Worm (Caenorhabditis elegans) whole organism, mixed stage, embryonic: Measurements from ENCODE around the gene C07B5.3.
A peak's percentile ranks its signal among the peaks of the same experiment; 100 is the strongest.

Experiments used
- M03D4.4 ChIP-seq: sonication (generic microtip); optimal IDR thresholded peaks from 2 replicates; lab custom pipeline; 2017; ENCODE audit warnings: mild to moderate bottlenecking, missing genetic modification characterization, missing compliant biosample characterization
- bed-3 ChIP-seq: fragments of 200-800 bp; sonication (Bioruptor generic); optimal IDR thresholded peaks from 3 replicates; lab custom pipeline; 2018; ENCODE audit warnings: mild to moderate bottlenecking, missing genetic modification characterization, moderate library complexity, missing compliant biosample characterization
- blmp-1 ChIP-seq: fragments of 150-350 bp; optimal IDR thresholded peaks from 2 replicates; lab custom pipeline; 2014; ENCODE audit warnings: missing biosample characterization, missing genetic modification characterization
- ceh-39 ChIP-seq: fragments of 150-350 bp; optimal IDR thresholded peaks from 2 replicates; lab custom pipeline; 2014; ENCODE audit warnings: missing biosample characterization, missing genetic modification characterization
- ceh-43 ChIP-seq: fragments of 200-800 bp; sonication (Bioruptor generic); optimal IDR thresholded peaks from 2 replicates; lab custom pipeline; 2018; ENCODE audit warnings: mild to moderate bottlenecking, missing genetic modification characterization, moderate library complexity, missing compliant biosample characterization
- ceh-83 ChIP-seq: fragments of 200-800 bp; sonication (Bioruptor generic); optimal IDR thresholded peaks from 2 replicates; lab custom pipeline; 2018; ENCODE audit warnings: mild to moderate bottlenecking, missing genetic modification characterization, missing compliant biosample characterization
- ces-1 ChIP-seq: fragments of 150-350 bp; optimal IDR thresholded peaks from 2 replicates; lab custom pipeline; 2014; ENCODE audit warnings: missing biosample characterization, missing genetic modification reagents, missing genetic modification characterization
- cnd-1 ChIP-seq: fragments of 200-800 bp; sonication (Bioruptor generic); optimal IDR thresholded peaks from 2 replicates; lab custom pipeline; 2018; ENCODE audit warnings: mild to moderate bottlenecking, missing genetic modification characterization, missing compliant biosample characterization
- drap-1 ChIP-seq: fragments of 200-800 bp; sonication (Bioruptor generic); optimal IDR thresholded peaks from 3 replicates; lab custom pipeline; 2018; ENCODE audit warnings: mild to moderate bottlenecking, missing genetic modification characterization, missing compliant biosample characterization
- elt-1 ChIP-seq: sonication (generic microtip); optimal IDR thresholded peaks from 2 replicates; lab custom pipeline; 2017; ENCODE audit warnings: missing genetic modification characterization, mild to moderate bottlenecking, missing compliant biosample characterization, antibody characterized with exemption, moderate library complexity, borderline replicate concordance; ENCODE audit not compliant: insufficient read depth
- elt-3 ChIP-seq: fragments of 150-350 bp; optimal IDR thresholded peaks from 2 replicates; lab custom pipeline; 2014; ENCODE audit warnings: missing biosample characterization, missing genetic modification characterization
- flh-1 ChIP-seq: fragments of 200-800 bp; sonication (Bioruptor generic); optimal IDR thresholded peaks from 2 replicates; lab custom pipeline; 2018; ENCODE audit warnings: mild to moderate bottlenecking, missing genetic modification characterization, moderate library complexity, missing compliant biosample characterization
- ham-2 ChIP-seq: fragments of 200-800 bp; sonication (Bioruptor generic); optimal IDR thresholded peaks from 2 replicates; lab custom pipeline; 2018; ENCODE audit warnings: mild to moderate bottlenecking, missing genetic modification characterization, missing compliant biosample characterization
- hlh-1 ChIP-seq: fragments of 150-350 bp; optimal IDR thresholded peaks from 2 replicates; lab custom pipeline; 2014; ENCODE audit warnings: missing biosample characterization, missing genetic modification reagents, missing genetic modification characterization
- lin-32 ChIP-seq: fragments of 200-800 bp; sonication (Bioruptor generic); optimal IDR thresholded peaks from 2 replicates; lab custom pipeline; 2018; ENCODE audit warnings: mild to moderate bottlenecking, missing genetic modification characterization, missing compliant biosample characterization
- lsy-2 ChIP-seq: fragments of 150-350 bp; optimal IDR thresholded peaks from 2 replicates; lab custom pipeline; 2014; ENCODE audit warnings: missing biosample characterization, missing genetic modification characterization
- mab-5 ChIP-seq: fragments of 150-350 bp; optimal IDR thresholded peaks from 2 replicates; lab custom pipeline; 2014; ENCODE audit warnings: missing biosample characterization, missing genetic modification characterization
- mep-1 ChIP-seq: fragments of 150-350 bp; optimal IDR thresholded peaks from 2 replicates; lab custom pipeline; 2017; ENCODE audit warnings: missing biosample characterization, missing genetic modification reagents, missing genetic modification characterization, inconsistent platforms
- mls-2 ChIP-seq: sonication (generic microtip); optimal IDR thresholded peaks from 2 replicates; lab custom pipeline; 2016; ENCODE audit warnings: mild to moderate bottlenecking, missing genetic modification characterization, moderate library complexity, missing compliant biosample characterization
- nhr-12 ChIP-seq: fragments of 150-350 bp; optimal IDR thresholded peaks from 2 replicates; lab custom pipeline; 2014; ENCODE audit warnings: missing biosample characterization, missing genetic modification characterization
- nhr-2 ChIP-seq: fragments of 150-350 bp; optimal IDR thresholded peaks from 2 replicates; lab custom pipeline; 2014; ENCODE audit warnings: missing biosample characterization, missing genetic modification characterization
- nhr-237 ChIP-seq: fragments of 150-350 bp; optimal IDR thresholded peaks from 2 replicates; lab custom pipeline; 2014; ENCODE audit warnings: missing biosample characterization, missing genetic modification characterization
- nhr-28 ChIP-seq: fragments of 150-350 bp; optimal IDR thresholded peaks from 2 replicates; lab custom pipeline; 2014; ENCODE audit warnings: missing biosample characterization, missing genetic modification characterization
- nhr-76 ChIP-seq: sonication (generic microtip); optimal IDR thresholded peaks from 2 replicates; lab custom pipeline; 2017; ENCODE audit warnings: missing biosample characterization, missing genetic modification characterization
- pha-4 ChIP-seq: fragments of 150-350 bp; optimal IDR thresholded peaks from 2 replicates; lab custom pipeline; 2018; ENCODE audit warnings: missing biosample characterization, missing genetic modification reagents, missing genetic modification characterization
- sem-2 ChIP-seq: fragments of 200-800 bp; sonication (Bioruptor generic); optimal IDR thresholded peaks from 2 replicates; lab custom pipeline; 2018; ENCODE audit warnings: mild to moderate bottlenecking, missing genetic modification characterization, missing compliant biosample characterization
- snpc-4 ChIP-seq: fragments of 150-350 bp; optimal IDR thresholded peaks from 2 replicates; lab custom pipeline; 2014; ENCODE audit warnings: missing biosample characterization, missing genetic modification characterization
- sptf-1 ChIP-seq: sonication (generic microtip); optimal IDR thresholded peaks from 2 replicates; lab custom pipeline; 2017; ENCODE audit warnings: mild to moderate bottlenecking, missing genetic modification characterization, moderate library complexity, missing compliant biosample characterization
- tbx-8 ChIP-seq: fragments of 200-800 bp; sonication (Bioruptor generic); optimal IDR thresholded peaks from 2 replicates; lab custom pipeline; 2018; ENCODE audit warnings: mild to moderate bottlenecking, missing genetic modification characterization, moderate library complexity, missing compliant biosample characterization
- unc-120 ChIP-seq: sonication (generic microtip); optimal IDR thresholded peaks from 2 replicates; lab custom pipeline; 2017; ENCODE audit warnings: missing genetic modification characterization, missing compliant biosample characterization; ENCODE audit not compliant: poor library complexity, severe bottlenecking
- unc-39 ChIP-seq: fragments of 150-350 bp; optimal IDR thresholded peaks from 2 replicates; lab custom pipeline; 2014; ENCODE audit warnings: missing biosample characterization, missing genetic modification characterization
- unc-62 ChIP-seq: fragments of 150-350 bp; optimal IDR thresholded peaks from 2 replicates; lab custom pipeline; 2014; ENCODE audit warnings: missing biosample characterization, missing genetic modification reagents, missing genetic modification characterization
- zip-8 ChIP-seq: fragments of 150-350 bp; optimal IDR thresholded peaks from 2 replicates; lab custom pipeline; 2014; ENCODE audit warnings: missing biosample characterization, missing genetic modification characterization
- ztf-11 ChIP-seq: fragments of 150-350 bp; optimal IDR thresholded peaks from 2 replicates; lab custom pipeline; 2014; ENCODE audit warnings: missing biosample characterization, missing genetic modification characterization

Gene C07B5.3

DNA sequence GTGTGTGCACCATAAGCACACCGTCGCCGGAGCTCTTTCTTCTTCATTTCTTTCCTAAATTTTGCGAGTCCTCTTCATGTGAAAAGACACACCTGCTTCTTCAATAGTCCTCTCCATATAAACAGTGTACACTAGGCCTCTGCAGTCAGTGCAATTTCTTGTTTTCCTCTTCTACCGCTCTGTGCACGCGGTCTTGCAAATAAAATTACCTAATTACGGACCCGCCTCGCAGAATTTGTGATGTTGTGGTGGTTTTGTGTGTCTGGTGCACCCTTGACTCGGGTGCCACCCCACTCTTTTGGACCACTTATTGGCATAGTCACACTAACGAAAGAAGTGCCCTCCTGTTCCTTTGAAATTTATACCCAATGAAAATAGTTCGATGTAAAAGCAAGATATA lies 13.1 kb downstream of the C07B5.3 start:
- no peak for TF ChIP-seq lin-32 (GFP tag; lab: Kevin White, UChicago)
- no peak for TF ChIP-seq nhr-76
- TF ChIP-seq blmp-1 (tag; lab: Kevin White, UChicago), result no peak
- TF ChIP-seq ceh-83 (GFP tag; lab: Kevin White, UChicago), result no peak
- peak; percentile 49 for TF ChIP-seq mls-2 (tag; lab: Kevin White, UChicago)
- no peak for TF ChIP-seq nhr-12 (tag; lab: Kevin White, UChicago)
- TF ChIP-seq tbx-8 (GFP tag; lab: Kevin White, UChicago), result no peak
- TF ChIP-seq nhr-2, result no peak
- no peak for TF ChIP-seq nhr-237 (tag; lab: Kevin White, UChicago)
- TF ChIP-seq unc-120 (tag; lab: Kevin White, UChicago), result no peak
- TF ChIP-seq pha-4 (tag; lab: Kevin White, UChicago), result no peak
- no peak for TF ChIP-seq bed-3
- TF ChIP-seq lsy-2 (tag; lab: Kevin White, UChicago), result no peak
- TF ChIP-seq ham-2 (GFP tag; lab: Kevin White, UChicago), result no peak
- no peak for TF ChIP-seq elt-1
- no peak for TF ChIP-seq nhr-28
- no peak for TF ChIP-seq ceh-39 (tag; lab: Kevin White, UChicago)
- no peak for TF ChIP-seq zip-8 (tag; lab: Kevin White, UChicago)
- TF ChIP-seq ces-1 (GFP tag; lab: Kevin White, UChicago), result peak; percentile 93
- TF ChIP-seq mep-1, result peak; percentile 42
- peak; percentile 33 for TF ChIP-seq ztf-11 (tag; lab: Kevin White, UChicago)
- TF ChIP-seq snpc-4 (tag; lab: Kevin White, UChicago), result no peak
- peak; percentile 26 for TF ChIP-seq sptf-1 (tag; lab: Kevin White, UChicago)
- no peak for TF ChIP-seq hlh-1 (tag; lab: Kevin White, UChicago)
- no peak for TF ChIP-seq M03D4.4 (tag; lab: Kevin White, UChicago)
- no peak for TF ChIP-seq elt-3
- TF ChIP-seq, all 35 proteins: peak for 5

DNA sequence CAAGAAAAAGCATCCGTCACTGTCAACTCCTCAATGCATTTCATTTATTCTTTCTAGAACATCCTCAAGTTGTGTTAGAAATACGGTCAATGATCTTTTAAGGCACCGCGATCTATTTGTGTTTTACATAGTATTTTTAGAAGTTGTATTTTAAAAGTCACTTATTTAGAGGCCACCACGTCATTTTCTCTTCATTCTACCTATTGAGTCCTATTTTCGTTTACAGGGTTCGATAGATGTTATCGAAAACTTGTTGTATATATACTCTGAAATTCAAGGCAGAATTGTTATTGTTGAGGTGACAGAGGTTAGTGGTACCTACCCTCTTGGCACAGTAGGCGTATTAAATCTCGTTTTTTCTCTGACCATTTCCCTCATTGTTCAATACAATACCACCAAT lies 13.5 kb downstream of the C07B5.3 start:
- TF ChIP-seq elt-1 (no peak), snpc-4 (tag; lab: Kevin White, UChicago) (no peak), lsy-2 (tag; lab: Kevin White, UChicago) (no peak), mep-1 (no peak), nhr-28 (no peak), elt-3 (no peak), ham-2 (GFP tag; lab: Kevin White, UChicago) (no peak), unc-62 (GFP tag; lab: Kevin White, UChicago) (no peak), ceh-43 (GFP tag; lab: Kevin White, UChicago) (no peak), flh-1 (GFP tag; lab: Kevin White, UChicago) (no peak), cnd-1 (tag; lab: Kevin White, UChicago) (no peak), ztf-11 (tag; lab: Kevin White, UChicago) (no peak), ces-1 (GFP tag; lab: Kevin White, UChicago) (no peak), sem-2 (no peak)

DNA sequence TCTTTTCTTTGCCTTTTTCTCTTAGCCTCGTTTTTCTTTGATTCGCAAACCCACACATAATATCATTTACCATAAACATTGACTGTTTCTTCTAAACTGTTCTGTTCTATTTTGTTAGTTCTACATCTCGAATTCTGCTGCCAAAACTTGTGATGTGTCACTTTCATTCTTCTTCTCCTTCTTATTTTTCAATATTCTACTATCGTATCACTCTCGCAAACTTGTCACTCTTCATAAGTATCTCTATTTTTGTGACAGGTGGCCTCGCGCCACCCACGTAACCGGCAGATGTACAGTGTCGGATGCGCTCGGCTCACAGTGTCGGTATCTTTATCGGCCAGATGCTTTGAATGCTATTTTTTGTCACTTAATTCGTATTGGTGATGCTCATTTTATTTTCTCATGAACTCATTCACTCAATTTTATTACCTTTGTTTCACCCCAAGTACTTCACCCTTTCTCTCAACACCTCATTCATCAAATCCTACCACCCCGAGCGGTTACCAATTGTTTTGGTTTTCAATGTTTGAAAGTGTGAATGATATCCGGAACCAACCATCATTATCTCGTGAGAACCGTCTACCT lies 14.5 kb downstream of the C07B5.3 start:
- TF ChIP-seq nhr-28 (no peak), mep-1 (no peak), ceh-83 (GFP tag; lab: Kevin White, UChicago) (no peak), bed-3 (no peak), ceh-39 (tag; lab: Kevin White, UChicago) (no peak), nhr-237 (tag; lab: Kevin White, UChicago) (no peak), hlh-1 (tag; lab: Kevin White, UChicago) (no peak), elt-1 (no peak), elt-3 (no peak), ceh-43 (GFP tag; lab: Kevin White, UChicago) (no peak), nhr-2 (no peak), ztf-11 (tag; lab: Kevin White, UChicago) (no peak), unc-39 (tag; lab: Kevin White, UChicago) (no peak), tbx-8 (GFP tag; lab: Kevin White, UChicago) (no peak), cnd-1 (tag; lab: Kevin White, UChicago) (no peak), mab-5 (no peak), drap-1 (GFP tag; lab: Kevin White, UChicago) (no peak), unc-120 (tag; lab: Kevin White, UChicago) (no peak), sem-2 (no peak)
